Worm (Caenorhabditis elegans): ENCODE results near the gene srbc-3.

DNA sequence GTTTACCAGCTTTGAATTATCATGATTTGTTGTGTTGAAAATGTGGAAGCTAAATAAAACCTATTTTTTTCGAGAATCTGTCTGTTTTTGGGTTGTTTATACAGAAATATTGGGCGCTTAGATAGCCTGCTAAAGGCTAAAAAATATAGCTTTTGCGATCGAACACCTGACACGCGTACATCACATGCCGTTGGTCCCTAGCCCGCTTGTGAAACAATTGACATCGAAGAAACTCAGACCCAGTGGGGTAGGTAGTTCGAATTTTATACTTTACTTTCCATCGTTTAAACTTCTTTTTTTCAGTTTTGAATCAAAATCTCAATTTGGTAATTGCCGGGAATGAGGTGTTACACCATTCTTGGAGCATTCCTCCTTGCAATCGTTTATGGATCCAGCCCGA is 30.7 kb downstream of the srbc-3 start, which contains the start of gene C17B7.4:
- TF ChIP-seq unc-62 (GFP tag; optimal IDR thresholded peaks at IDR 0.05) (no peak), nhr-6 (tag; optimal IDR thresholded peaks at IDR 0.05) (no peak), unc-39 (tag; optimal IDR thresholded peaks at IDR 0.05) (no peak), nhr-10 (tag; optimal IDR thresholded peaks at IDR 0.05) (no peak), gmeb-1 (tag; optimal IDR thresholded peaks at IDR 0.05) (no peak), nhr-77 (tag; optimal IDR thresholded peaks at IDR 0.05) (no peak), ceh-82 (tag; optimal IDR thresholded peaks at IDR 0.05) (no peak), ztf-11 (tag; optimal IDR thresholded peaks at IDR 0.05) (no peak), blmp-1 (tag; optimal IDR thresholded peaks at IDR 0.05; ENCODE audit: insufficient read depth) (no peak), ztf-4 (tag; optimal IDR thresholded peaks at IDR 0.05) (no peak), snpc-4 (tag; optimal IDR thresholded peaks at IDR 0.05) (no peak), C34F6.9 (tag; optimal IDR thresholded peaks at IDR 0.05) (no peak)
